Fruit fly (Drosophila melanogaster) S2 (cell line): Measurements from ENCODE around the gene dimm.

ENCODE experiments used
- CG8478 ChIP-seq: fragments of >200 bp; optimal IDR thresholded peaks from 2 replicates; lab custom pipeline; 2018
- CTCF ChIP-seq, 2 experiments: fragments of >200 bp; optimal IDR thresholded peaks; 2 replicates each; lab custom pipeline; 2018

dm6 chr2L:21329353-21329752, 2.2 kb upstream of the dimm start:
- TF ChIP-seq CG8478 (lab: Kevin White, UChicago) (no peak), CTCF (optimal IDR thresholded peaks at IDR 0.05; lab: Kevin White, UChicago) (no peak)
